In genomic region chrIV:9165681-9166080, ce11 we compare ENCODE assay signal across 4 worm cellular contexts.
TF ChIP-seq lines count a peak whose summit lies in the region.

Gene C07C7.3, plus strand, starts transcription at chrIV:9166051.

TF ChIP-seq in whole organism, L1 larva, 84 proteins besides CTCF, POLR2A, EP300 and RAD21:
- TF ChIP-seq tlp-1 (tag; optimal IDR thresholded peaks at IDR 0.05; lab: Kevin White, UChicago) (peak; percentile 51), pag-3 (tag; optimal IDR thresholded peaks at IDR 0.05; lab: Kevin White, UChicago; ENCODE audit: borderline replicate concordance, insufficient read depth) (no peak), efl-1 (optimal IDR thresholded peaks at IDR 0.05; lab: Kevin White, UChicago) (no peak), efl-1 (GFP tag; optimal IDR thresholded peaks at IDR 0.05 in 1 of 2; lab: Kevin White, UChicago) (peak in 1 of 2 experiments; percentile 57), elt-2 (tag; optimal IDR thresholded peaks at IDR 0.05; lab: Kevin White, UChicago) (peak; percentile 70), alr-1 (tag; optimal IDR thresholded peaks at IDR 0.05; lab: Kevin White, UChicago; ENCODE audit: borderline replicate concordance) (no peak)

TF ChIP-seq in whole organism, L2 larva, 48 proteins besides CTCF, POLR2A, EP300 and RAD21:
- peak; percentile 71 for TF ChIP-seq skn-1 (tag; optimal IDR thresholded peaks at IDR 0.05; lab: Kevin White, UChicago)
- no peak for TF ChIP-seq F13H6.1 (tag; optimal IDR thresholded peaks at IDR 0.05; lab: Kevin White, UChicago)
- peak; percentile 90 for TF ChIP-seq fos-1 (tag; optimal IDR thresholded peaks at IDR 0.05; lab: Kevin White, UChicago)

TF ChIP-seq in whole organism, L3 larva, 47 proteins besides CTCF, POLR2A, EP300 and RAD21:
- TF ChIP-seq pqm-1 (tag; optimal IDR thresholded peaks at IDR 0.05; lab: Kevin White, UChicago): peak; percentile 26
- peak; percentile 85 for TF ChIP-seq elt-2 (tag; optimal IDR thresholded peaks at IDR 0.05; lab: Kevin White, UChicago)
- TF ChIP-seq nhr-11 (tag; optimal IDR thresholded peaks at IDR 0.05; lab: Kevin White, UChicago): no peak
- TF ChIP-seq skn-1 (tag; optimal IDR thresholded peaks at IDR 0.05; lab: Kevin White, UChicago): peak; percentile 55
TF ChIP-seq in whole organism, L3 larva: peak in this region for 3.

TF ChIP-seq in whole organism, L4 larva, 104 proteins besides CTCF, POLR2A, EP300 and RAD21:
- no peak for TF ChIP-seq Y75B8A.6 (GFP tag; IDR thresholded peaks at IDR 0.05; lab: Robert Waterston, UW)
- no peak for TF ChIP-seq daf-16 (GFP tag; optimal IDR thresholded peaks at IDR 0.05; lab: Kevin White, UChicago)
- peak; percentile 53 for TF ChIP-seq daf-16 (tag; optimal IDR thresholded peaks at IDR 0.05; lab: Kevin White, UChicago)
- TF ChIP-seq D1046.2 (GFP tag; IDR thresholded peaks at IDR 0.05; lab: Robert Waterston, UW): no peak
- peak; percentile 31 for TF ChIP-seq pqm-1 (tag; optimal IDR thresholded peaks at IDR 0.05; lab: Kevin White, UChicago)
- no peak for TF ChIP-seq dmd-6 (GFP tag; IDR thresholded peaks at IDR 0.05; lab: Robert Waterston, UW)
- TF ChIP-seq unc-130 (GFP tag; optimal IDR thresholded peaks at IDR 0.05; lab: Kevin White, UChicago): no peak
- TF ChIP-seq php-3 (GFP tag; IDR thresholded peaks at IDR 0.05; lab: Robert Waterston, UW): peak; percentile 97
- TF ChIP-seq F26F4.8 (GFP tag; conservative IDR thresholded peaks at IDR 0.05; lab: Robert Waterston, UW): no peak
- no peak for TF ChIP-seq T20F7.1 (GFP tag; optimal IDR thresholded peaks at IDR 0.05; lab: Kevin White, UChicago)

Comparison
In these comparisons a context has a peak if more than half of its experiments do, and no peak if none do; other contexts are left out.
1. Of the 29 proteins assayed by ChIP-seq in both whole organism, L4 larva and whole organism, L1 larva: peak only in whole organism, L4 larva: pqm-1; only in whole organism, L1 larva: none; in both: none; in neither: 28.